Worm (Caenorhabditis elegans): Measurements from ENCODE around the gene fbxb-85.

DNA sequence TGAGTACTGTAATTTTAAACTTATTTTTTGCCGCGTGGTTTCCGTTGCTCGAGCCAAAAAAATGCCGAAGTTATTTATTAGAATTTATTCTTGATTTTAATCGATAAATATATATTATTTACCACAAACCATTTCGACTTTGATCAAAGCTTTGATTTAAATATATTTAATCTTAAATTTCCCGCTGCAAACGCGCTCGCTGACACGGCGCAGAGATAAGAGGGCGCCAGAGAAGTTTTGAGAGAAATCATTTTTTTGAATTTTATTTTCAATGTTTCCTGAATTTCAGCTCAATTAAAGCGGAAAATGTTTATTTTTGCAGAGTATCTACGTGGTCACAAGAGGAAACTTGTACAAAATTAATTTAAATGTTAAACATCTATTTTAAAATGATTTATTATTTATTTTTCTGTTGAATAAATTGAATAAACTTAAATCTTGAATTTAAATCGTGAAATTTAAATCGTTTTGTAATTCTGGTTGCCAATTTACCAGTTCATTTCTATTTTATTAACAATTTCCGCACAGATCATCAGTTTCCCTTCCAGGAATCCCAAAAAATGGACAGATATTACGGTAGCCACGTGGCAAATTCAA lies 47.2 kb upstream of the fbxb-85 start, which contains the start of gene com-1:
- no peak for TF ChIP-seq snpc-4 (tag; optimal IDR thresholded peaks at IDR 0.05)
- TF ChIP-seq egl-27 (tag; optimal IDR thresholded peaks at IDR 0.05): no peak
- TF ChIP-seq R02D3.7 (tag; optimal IDR thresholded peaks at IDR 0.05): no peak
- TF ChIP-seq ztf-1 (GFP tag; conservative IDR thresholded peaks at IDR 0.05): no peak
- no peak for TF ChIP-seq ztf-11 (tag; optimal IDR thresholded peaks at IDR 0.05)
- no peak for TF ChIP-seq peb-1 (tag; optimal IDR thresholded peaks at IDR 0.05)
- no peak for TF ChIP-seq fos-1 (tag; optimal IDR thresholded peaks at IDR 0.05)
